Worm (Caenorhabditis elegans) whole organism, L2 larva: ENCODE results near the gene str-159.

Experiments
- C34F6.9 ChIP-seq: fragments of 150-350 bp; optimal IDR thresholded peaks from 2 replicates; lab custom pipeline; 2014; ENCODE audit warnings: missing biosample characterization, missing genetic modification characterization
- F13H6.1 ChIP-seq: sonication (generic microtip); optimal IDR thresholded peaks from 2 replicates; lab custom pipeline; 2016; ENCODE audit warnings: missing genetic modification characterization, missing compliant biosample characterization
- R02D3.7 ChIP-seq: fragments of 150-350 bp; optimal IDR thresholded peaks from 2 replicates; lab custom pipeline; 2014; ENCODE audit warnings: missing biosample characterization, missing genetic modification characterization
- Y55F3AM.14 ChIP-seq: fragments of 200-800 bp; sonication (Bioruptor generic); optimal IDR thresholded peaks from 2 replicates; lab custom pipeline; 2018; ENCODE audit warnings: mild to moderate bottlenecking, missing genetic modification characterization, missing compliant biosample characterization
- ZK546.5 ChIP-seq: sonication (generic microtip); optimal IDR thresholded peaks from 2 replicates; lab custom pipeline; 2017; ENCODE audit warnings: missing biosample characterization, missing genetic modification characterization
- aly-2 ChIP-seq: fragments of 150-350 bp; optimal IDR thresholded peaks from 2 replicates; lab custom pipeline; 2014; ENCODE audit warnings: missing biosample characterization, missing genetic modification characterization
- ama-1 ChIP-seq: fragments of 150-350 bp; optimal IDR thresholded peaks from 2 replicates; lab custom pipeline; 2018; ENCODE audit warnings: inconsistent platforms
- blmp-1 ChIP-seq: sonication (generic microtip); optimal IDR thresholded peaks from 2 replicates; lab custom pipeline; 2017; ENCODE audit warnings: missing genetic modification characterization, mild to moderate bottlenecking, missing compliant biosample characterization, antibody characterized with exemption, moderate library complexity; ENCODE audit not compliant: insufficient read depth
- ceh-82 ChIP-seq: fragments of 150-350 bp; optimal IDR thresholded peaks from 2 replicates; lab custom pipeline; 2014; ENCODE audit warnings: missing biosample characterization, missing genetic modification characterization
- crh-2 ChIP-seq: sonication (generic microtip); optimal IDR thresholded peaks from 2 replicates; lab custom pipeline; 2017; ENCODE audit warnings: missing biosample characterization, missing genetic modification characterization
- egl-27 ChIP-seq: sonication (generic microtip); optimal IDR thresholded peaks from 3 replicates; lab custom pipeline; 2017; ENCODE audit warnings: missing biosample characterization, missing genetic modification reagents, missing genetic modification characterization
- fos-1 ChIP-seq: fragments of 150-350 bp; optimal IDR thresholded peaks from 2 replicates; lab custom pipeline; 2014; ENCODE audit warnings: missing biosample characterization, missing genetic modification characterization
- gmeb-1 ChIP-seq: fragments of 150-350 bp; optimal IDR thresholded peaks from 2 replicates; lab custom pipeline; 2014; ENCODE audit warnings: missing biosample characterization, missing genetic modification characterization
- lin-13 ChIP-seq: fragments of 150-350 bp; optimal IDR thresholded peaks from 2 replicates; lab custom pipeline; 2014; ENCODE audit warnings: missing biosample characterization, missing genetic modification reagents, missing genetic modification characterization
- lin-39 ChIP-seq: fragments of 150-350 bp; optimal IDR thresholded peaks from 2 replicates; lab custom pipeline; 2014; ENCODE audit warnings: missing biosample characterization, missing genetic modification reagents, missing genetic modification characterization
- lsy-2 ChIP-seq, 2 experiments: fragments of 150-350 bp in 1 of 2; sonication (generic microtip) in 1 of 2; optimal IDR thresholded peaks; 2 replicates each; lab custom pipeline; 2014 to 2017; ENCODE audit warnings: missing biosample characterization in 2 of 2, missing genetic modification characterization in 2 of 2
- mab-5 ChIP-seq: fragments of 150-350 bp; optimal IDR thresholded peaks from 2 replicates; lab custom pipeline; 2014; ENCODE audit warnings: missing biosample characterization, missing genetic modification characterization
- mbf-1 ChIP-seq: sonication (generic microtip); optimal IDR thresholded peaks from 2 replicates; lab custom pipeline; 2017; ENCODE audit warnings: missing biosample characterization, missing genetic modification characterization
- mdl-1 ChIP-seq, 2 experiments: fragments of 150-350 bp in 1 of 2; sonication (generic microtip) in 1 of 2; optimal IDR thresholded peaks; 2 replicates each; lab custom pipeline; 2017; ENCODE audit warnings: missing biosample characterization in 2 of 2, missing genetic modification characterization in 2 of 2
- nhr-10 ChIP-seq: sonication (generic microtip); optimal IDR thresholded peaks from 2 replicates; lab custom pipeline; 2017; ENCODE audit warnings: missing biosample characterization, missing genetic modification characterization
- nhr-11 ChIP-seq: fragments of 150-350 bp; optimal IDR thresholded peaks from 2 replicates; lab custom pipeline; 2014; ENCODE audit warnings: missing biosample characterization, missing genetic modification characterization
- nhr-12 ChIP-seq: fragments of 150-350 bp; optimal IDR thresholded peaks from 2 replicates; lab custom pipeline; 2014; ENCODE audit warnings: missing biosample characterization, missing genetic modification characterization
- nhr-129 ChIP-seq: fragments of 150-350 bp; optimal IDR thresholded peaks from 2 replicates; lab custom pipeline; 2014; ENCODE audit warnings: missing biosample characterization, missing genetic modification characterization
- nhr-21 ChIP-seq: fragments of 150-350 bp; optimal IDR thresholded peaks from 2 replicates; lab custom pipeline; 2014; ENCODE audit warnings: missing biosample characterization, missing genetic modification characterization
- nhr-23 ChIP-seq: fragments of 150-350 bp; optimal IDR thresholded peaks from 2 replicates; lab custom pipeline; 2014; ENCODE audit warnings: missing biosample characterization, missing genetic modification reagents, missing genetic modification characterization
- nhr-237 ChIP-seq: fragments of 150-350 bp; optimal IDR thresholded peaks from 2 replicates; lab custom pipeline; 2014; ENCODE audit warnings: missing biosample characterization, missing genetic modification characterization
- nhr-25 ChIP-seq: fragments of 150-350 bp; sonication (generic microtip); optimal IDR thresholded peaks from 3 replicates; lab custom pipeline; 2014; ENCODE audit warnings: missing biosample characterization, missing genetic modification characterization
- nhr-6 ChIP-seq: fragments of 150-350 bp; optimal IDR thresholded peaks from 2 replicates; lab custom pipeline; 2014; ENCODE audit warnings: missing biosample characterization, missing genetic modification characterization
- nhr-77 ChIP-seq: fragments of 150-350 bp; optimal IDR thresholded peaks from 2 replicates; lab custom pipeline; 2014; ENCODE audit warnings: missing biosample characterization, missing genetic modification characterization
- peb-1 ChIP-seq: fragments of 150-350 bp; optimal IDR thresholded peaks from 2 replicates; lab custom pipeline; 2014; ENCODE audit warnings: missing biosample characterization, missing genetic modification characterization
- sem-4 ChIP-seq: fragments of 150-350 bp; optimal IDR thresholded peaks from 2 replicates; lab custom pipeline; 2014; ENCODE audit warnings: missing biosample characterization, missing genetic modification reagents, missing genetic modification characterization
- skn-1 ChIP-seq: sonication (generic microtip); optimal IDR thresholded peaks from 2 replicates; lab custom pipeline; 2017; ENCODE audit warnings: missing biosample characterization, missing genetic modification characterization
- sma-3 ChIP-seq: sonication (generic microtip); optimal IDR thresholded peaks from 2 replicates; lab custom pipeline; 2016; ENCODE audit warnings: missing genetic modification reagents, missing genetic modification characterization, missing compliant biosample characterization
- sma-9 ChIP-seq, 2 experiments: fragments of 150-350 bp in 1 of 2; sonication (generic microtip) in 1 of 2; optimal IDR thresholded peaks; 2 replicates each; lab custom pipeline; 2014 to 2016; ENCODE audit warnings: missing genetic modification characterization in 2 of 2, mild to moderate bottlenecking in 1 of 2, missing biosample characterization in 1 of 2, missing compliant biosample characterization in 1 of 2, missing genetic modification reagents in 1 of 2, moderate library complexity in 1 of 2
- snpc-4 ChIP-seq: fragments of 150-350 bp; optimal IDR thresholded peaks from 2 replicates; lab custom pipeline; 2014; ENCODE audit warnings: missing biosample characterization, missing genetic modification characterization
- unc-39 ChIP-seq: fragments of 150-350 bp; optimal IDR thresholded peaks from 2 replicates; lab custom pipeline; 2014; ENCODE audit warnings: missing biosample characterization, missing genetic modification characterization
- unc-55 ChIP-seq: fragments of 150-350 bp; sonication (generic microtip); optimal IDR thresholded peaks from 3 replicates; lab custom pipeline; 2014; ENCODE audit warnings: missing biosample characterization, missing genetic modification reagents, missing genetic modification characterization
- unc-62 ChIP-seq: fragments of 150-350 bp; optimal IDR thresholded peaks from 2 replicates; lab custom pipeline; 2014; ENCODE audit warnings: missing biosample characterization, missing genetic modification reagents, missing genetic modification characterization
- zag-1 ChIP-seq: fragments of 150-350 bp; optimal IDR thresholded peaks from 2 replicates; lab custom pipeline; 2014; ENCODE audit warnings: missing biosample characterization, missing genetic modification characterization
- ztf-1 ChIP-seq: fragments of 200-800 bp; sonication (Bioruptor generic); conservative IDR thresholded peaks from 2 replicates; pipeline ENCODE4 v1.3.6; 2022; ENCODE audit warnings: missing genetic modification characterization, missing compliant biosample characterization
- ztf-11 ChIP-seq: sonication (generic microtip); optimal IDR thresholded peaks from 2 replicates; lab custom pipeline; 2017; ENCODE audit warnings: missing biosample characterization, missing genetic modification characterization
- ztf-4 ChIP-seq: fragments of 150-350 bp; optimal IDR thresholded peaks from 2 replicates; lab custom pipeline; 2014; ENCODE audit warnings: missing biosample characterization, missing genetic modification characterization

The str-159 gene

DNA sequence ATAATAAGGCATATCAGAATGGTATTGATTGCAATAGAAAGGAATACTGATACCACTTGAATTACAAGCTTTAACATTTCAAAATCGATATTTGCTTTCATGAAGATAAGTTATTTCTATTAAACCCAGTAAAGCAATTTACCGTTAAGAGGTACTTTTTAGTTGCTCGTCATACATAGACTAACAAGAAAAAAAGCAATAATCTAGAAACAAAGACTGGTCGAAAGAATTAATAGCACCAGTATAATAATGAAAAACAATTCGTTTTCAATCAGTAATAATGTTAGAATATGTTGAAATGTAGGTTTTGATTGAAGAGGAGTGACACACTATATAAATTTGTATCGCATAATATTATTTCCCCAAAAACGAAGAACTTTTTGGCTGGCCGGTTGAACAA lies 38.6 kb upstream of the str-159 start, which contains the start of gene str-175:
Gene str-175, minus strand, starts transcription at position 101 of the 400 bp plus-strand sequence.
- no peak for TF ChIP-seq lsy-2 (tag; optimal IDR thresholded peaks at IDR 0.05; lab: Kevin White, UChicago)
- TF ChIP-seq nhr-11 (tag; lab: Kevin White, UChicago) = no peak
- TF ChIP-seq ceh-82 (tag; lab: Kevin White, UChicago) = no peak
- no peak for TF ChIP-seq C34F6.9 (tag; lab: Kevin White, UChicago)
- no peak for TF ChIP-seq nhr-23 (tag; lab: Kevin White, UChicago)
- TF ChIP-seq ztf-1 (GFP tag; lab: Robert Waterston, UW) = no peak
- TF ChIP-seq mbf-1 = no peak
- no peak for TF ChIP-seq nhr-10 (tag; lab: Kevin White, UChicago)
- TF ChIP-seq ztf-4 (tag; lab: Kevin White, UChicago) = no peak
- no peak for TF ChIP-seq R02D3.7
- TF ChIP-seq gmeb-1 (tag; lab: Kevin White, UChicago) = no peak
- TF ChIP-seq fos-1 (tag; lab: Kevin White, UChicago) = no peak
- TF ChIP-seq, all 48 proteins: peak for 0

DNA sequence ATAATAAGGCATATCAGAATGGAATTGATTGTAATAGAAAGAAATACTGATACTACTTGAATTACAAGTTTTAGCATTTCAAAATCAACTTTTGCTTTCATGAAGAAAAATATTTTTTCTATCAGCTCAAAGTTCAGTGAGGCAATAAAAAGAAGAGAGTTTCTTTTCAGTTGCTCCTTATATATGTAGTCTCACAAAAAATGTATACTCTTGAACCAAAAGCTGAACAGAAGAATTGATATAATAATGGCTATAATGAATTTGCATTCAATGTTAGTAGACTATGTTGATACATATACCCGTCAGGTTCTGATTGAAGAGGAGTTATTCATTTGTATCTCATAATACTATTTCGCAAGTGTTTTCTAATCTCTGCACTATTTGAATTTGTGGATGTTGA lies 34.5 kb upstream of the str-159 start, which contains the start of gene str-174:
Gene str-174, minus strand, starts transcription at position 101 of the 400 bp plus-strand sequence.
- TF ChIP-seq F13H6.1 = no peak
- TF ChIP-seq nhr-77 = no peak

DNA sequence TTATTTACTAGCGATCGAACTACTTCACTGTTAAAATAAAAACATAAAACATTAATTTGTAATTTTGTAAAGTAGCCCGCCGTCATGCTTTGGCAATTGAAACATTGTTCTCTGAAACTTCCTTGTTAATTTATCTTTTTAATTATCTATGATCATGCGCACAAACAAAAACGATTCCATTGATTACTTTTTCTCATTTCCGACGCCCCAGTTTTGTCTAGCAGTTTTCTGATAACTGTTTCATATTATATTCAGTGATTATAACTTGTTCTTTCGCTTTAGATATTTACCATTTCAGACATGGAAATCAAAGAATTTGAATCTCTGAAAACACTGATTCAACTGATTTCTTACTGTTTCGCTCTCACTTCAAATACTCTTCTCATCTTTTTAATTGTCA lies 32.0 kb upstream of the str-159 start, which contains the start of gene str-170:
Gene str-170, plus strand, starts transcription at position 301 of the 400 bp plus-strand sequence.
- TF ChIP-seq nhr-77 (no peak), mdl-1 (tag; optimal IDR thresholded peaks at IDR 0.05; lab: Kevin White, UChicago) (no peak), blmp-1 (tag; lab: Kevin White, UChicago) (no peak), nhr-23 (tag; lab: Kevin White, UChicago) (no peak), skn-1 (tag; lab: Kevin White, UChicago) (no peak), fos-1 (tag; lab: Kevin White, UChicago) (no peak), nhr-237 (no peak), nhr-6 (tag; lab: Kevin White, UChicago) (no peak), lin-13 (GFP tag; lab: Kevin White, UChicago) (no peak), snpc-4 (tag; lab: Kevin White, UChicago) (no peak), F13H6.1 (no peak), sem-4 (tag; lab: Kevin White, UChicago) (no peak)

DNA sequence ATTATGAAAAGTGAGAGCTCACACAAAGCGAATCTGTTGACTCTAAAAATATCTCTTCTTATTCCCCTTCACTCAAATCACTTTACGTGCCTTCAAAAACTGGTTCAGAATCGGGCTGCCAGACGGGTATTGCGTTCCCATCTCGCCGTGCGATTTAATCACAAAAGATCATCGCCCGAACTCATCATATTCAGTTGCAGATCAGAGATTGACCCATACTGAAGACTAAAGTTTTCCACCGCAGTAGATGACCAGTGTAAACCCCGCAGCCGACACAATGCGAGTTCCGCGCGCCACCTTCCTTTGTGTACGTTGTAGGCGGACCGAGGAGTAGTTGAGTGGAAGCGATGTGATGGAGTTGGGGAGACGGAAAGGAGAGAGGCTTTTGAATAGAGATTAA lies 28.5 kb upstream of the str-159 start:
- TF ChIP-seq ztf-11 (no peak), mdl-1 (tag; optimal IDR thresholded peaks at IDR 0.05; lab: Kevin White, UChicago) (peak; percentile 3 to 25), nhr-129 (no peak), unc-62 (GFP tag; lab: Kevin White, UChicago) (no peak), lin-13 (GFP tag; lab: Kevin White, UChicago) (peak; percentile 54), unc-39 (tag; lab: Kevin White, UChicago) (no peak), R02D3.7 (no peak), peb-1 (peak; percentile 16), ama-1 (lab: Kevin White, UChicago) (peak; percentile 84), nhr-6 (tag; lab: Kevin White, UChicago) (no peak), egl-27 (peak; percentile 21), nhr-23 (tag; lab: Kevin White, UChicago) (no peak), crh-2 (tag; lab: Kevin White, UChicago) (peak; percentile 35), fos-1 (tag; lab: Kevin White, UChicago) (peak; percentile 48), nhr-25 (peak; percentile 49), nhr-11 (tag; lab: Kevin White, UChicago) (no peak), ztf-4 (tag; lab: Kevin White, UChicago) (no peak), lsy-2 (tag; optimal IDR thresholded peaks at IDR 0.05; lab: Kevin White, UChicago) (no peak), unc-55 (GFP tag; lab: Kevin White, UChicago) (no peak), ZK546.5 (no peak), zag-1 (tag; lab: Kevin White, UChicago) (no peak), sma-3 (peak; percentile 70), lin-39 (tag; lab: Kevin White, UChicago) (no peak), mab-5 (tag; lab: Kevin White, UChicago) (no peak), gmeb-1 (tag; lab: Kevin White, UChicago) (peak; percentile 48), nhr-12 (no peak), F13H6.1 (peak; percentile 77), nhr-10 (tag; lab: Kevin White, UChicago) (no peak), blmp-1 (tag; lab: Kevin White, UChicago) (no peak), nhr-21 (peak; percentile 70), snpc-4 (tag; lab: Kevin White, UChicago) (peak; percentile 98), aly-2 (tag; lab: Kevin White, UChicago) (no peak), ceh-82 (tag; lab: Kevin White, UChicago) (no peak), Y55F3AM.14 (GFP tag; lab: Kevin White, UChicago) (no peak), sma-9 (GFP tag; optimal IDR thresholded peaks at IDR 0.05; lab: Kevin White, UChicago) (peak; percentile 90), sma-9 (tag; optimal IDR thresholded peaks at IDR 0.05; lab: Kevin White, UChicago) (no peak)
